Worm (Caenorhabditis elegans) whole organism, L2 larva: ENCODE results near the gene nspd-9.
A peak's percentile ranks its signal among the peaks of the same experiment; 100 is the strongest.
"Not testable (repeated sequence)": the region's sequence is repeated elsewhere in the genome, so short reads cannot be mapped to it uniquely, and the experiment has no call there.

Source experiments
- C34F6.9 ChIP-seq: fragments of 150-350 bp; optimal IDR thresholded peaks from 2 replicates; lab custom pipeline; 2014; ENCODE audit warnings: missing biosample characterization, missing genetic modification characterization
- Y55F3AM.14 ChIP-seq: fragments of 200-800 bp; sonication (Bioruptor generic); optimal IDR thresholded peaks from 2 replicates; lab custom pipeline; 2018; ENCODE audit warnings: mild to moderate bottlenecking, missing genetic modification characterization, missing compliant biosample characterization
- ZK546.5 ChIP-seq: sonication (generic microtip); optimal IDR thresholded peaks from 2 replicates; lab custom pipeline; 2017; ENCODE audit warnings: missing biosample characterization, missing genetic modification characterization
- alr-1 ChIP-seq: fragments of 150-350 bp; optimal IDR thresholded peaks from 2 replicates; lab custom pipeline; 2014; ENCODE audit warnings: missing biosample characterization, missing genetic modification characterization
- ama-1 ChIP-seq: fragments of 150-350 bp; optimal IDR thresholded peaks from 2 replicates; lab custom pipeline; 2018; ENCODE audit warnings: inconsistent platforms
- elt-1 ChIP-seq: fragments of 150-350 bp; optimal IDR thresholded peaks from 2 replicates; lab custom pipeline; 2014; ENCODE audit warnings: missing biosample characterization, missing genetic modification characterization
- elt-3 ChIP-seq: sonication (generic microtip); optimal IDR thresholded peaks from 2 replicates; lab custom pipeline; 2017; ENCODE audit warnings: missing biosample characterization, missing genetic modification characterization
- fos-1 ChIP-seq: fragments of 150-350 bp; optimal IDR thresholded peaks from 2 replicates; lab custom pipeline; 2014; ENCODE audit warnings: missing biosample characterization, missing genetic modification characterization
- gmeb-1 ChIP-seq: fragments of 150-350 bp; optimal IDR thresholded peaks from 2 replicates; lab custom pipeline; 2014; ENCODE audit warnings: missing biosample characterization, missing genetic modification characterization
- lin-13 ChIP-seq: fragments of 150-350 bp; optimal IDR thresholded peaks from 2 replicates; lab custom pipeline; 2014; ENCODE audit warnings: missing biosample characterization, missing genetic modification reagents, missing genetic modification characterization
- lsy-2 ChIP-seq, 2 experiments: fragments of 150-350 bp in 1 of 2; sonication (generic microtip) in 1 of 2; optimal IDR thresholded peaks; 2 replicates each; lab custom pipeline; 2014 to 2017; ENCODE audit warnings: missing biosample characterization in 2 of 2, missing genetic modification characterization in 2 of 2
- mab-5 ChIP-seq: fragments of 150-350 bp; optimal IDR thresholded peaks from 2 replicates; lab custom pipeline; 2014; ENCODE audit warnings: missing biosample characterization, missing genetic modification characterization
- mbf-1 ChIP-seq: sonication (generic microtip); optimal IDR thresholded peaks from 2 replicates; lab custom pipeline; 2017; ENCODE audit warnings: missing biosample characterization, missing genetic modification characterization
- mdl-1 ChIP-seq, 2 experiments: fragments of 150-350 bp in 1 of 2; sonication (generic microtip) in 1 of 2; optimal IDR thresholded peaks; 2 replicates each; lab custom pipeline; 2017; ENCODE audit warnings: missing biosample characterization in 2 of 2, missing genetic modification characterization in 2 of 2
- nhr-12 ChIP-seq: fragments of 150-350 bp; optimal IDR thresholded peaks from 2 replicates; lab custom pipeline; 2014; ENCODE audit warnings: missing biosample characterization, missing genetic modification characterization
- nhr-129 ChIP-seq: fragments of 150-350 bp; optimal IDR thresholded peaks from 2 replicates; lab custom pipeline; 2014; ENCODE audit warnings: missing biosample characterization, missing genetic modification characterization
- nhr-21 ChIP-seq: fragments of 150-350 bp; optimal IDR thresholded peaks from 2 replicates; lab custom pipeline; 2014; ENCODE audit warnings: missing biosample characterization, missing genetic modification characterization
- nhr-237 ChIP-seq: fragments of 150-350 bp; optimal IDR thresholded peaks from 2 replicates; lab custom pipeline; 2014; ENCODE audit warnings: missing biosample characterization, missing genetic modification characterization
- sem-4 ChIP-seq: fragments of 150-350 bp; optimal IDR thresholded peaks from 2 replicates; lab custom pipeline; 2014; ENCODE audit warnings: missing biosample characterization, missing genetic modification reagents, missing genetic modification characterization
- skn-1 ChIP-seq: sonication (generic microtip); optimal IDR thresholded peaks from 2 replicates; lab custom pipeline; 2017; ENCODE audit warnings: missing biosample characterization, missing genetic modification characterization
- sma-3 ChIP-seq: sonication (generic microtip); optimal IDR thresholded peaks from 2 replicates; lab custom pipeline; 2016; ENCODE audit warnings: missing genetic modification reagents, missing genetic modification characterization, missing compliant biosample characterization
- sma-9 ChIP-seq, 2 experiments: fragments of 150-350 bp in 1 of 2; sonication (generic microtip) in 1 of 2; optimal IDR thresholded peaks; 2 replicates each; lab custom pipeline; 2014 to 2016; ENCODE audit warnings: missing genetic modification characterization in 2 of 2, mild to moderate bottlenecking in 1 of 2, missing biosample characterization in 1 of 2, missing compliant biosample characterization in 1 of 2, missing genetic modification reagents in 1 of 2, moderate library complexity in 1 of 2
- unc-55 ChIP-seq: fragments of 150-350 bp; sonication (generic microtip); optimal IDR thresholded peaks from 3 replicates; lab custom pipeline; 2014; ENCODE audit warnings: missing biosample characterization, missing genetic modification reagents, missing genetic modification characterization
- ztf-4 ChIP-seq: fragments of 150-350 bp; optimal IDR thresholded peaks from 2 replicates; lab custom pipeline; 2014; ENCODE audit warnings: missing biosample characterization, missing genetic modification characterization

nspd-9 gene

ce11 chrIII:4796039-4796438, 34.1 kb downstream of the nspd-9 start (continued):
- TF ChIP-seq Y55F3AM.14 (GFP tag; lab: Kevin White, UChicago), result no peak
- TF ChIP-seq lin-13 (GFP tag; lab: Kevin White, UChicago), result peak; percentile 70
- TF ChIP-seq ztf-4, result no peak
- TF ChIP-seq elt-1 (tag; lab: Kevin White, UChicago), result no peak
- TF ChIP-seq mab-5 (tag; lab: Kevin White, UChicago), result no peak
- no peak for TF ChIP-seq ama-1 (lab: Kevin White, UChicago)
- TF ChIP-seq sma-9 (GFP tag; optimal IDR thresholded peaks at IDR 0.05; lab: Kevin White, UChicago), result peak; percentile 65
- TF ChIP-seq sma-9 (tag; optimal IDR thresholded peaks at IDR 0.05; lab: Kevin White, UChicago), result no peak
- TF ChIP-seq sma-3 (GFP tag; lab: Kevin White, UChicago), result peak; percentile 50

- TF ChIP-seq nhr-237 (tag; lab: Kevin White, UChicago) (no peak), lsy-2 (tag; optimal IDR thresholded peaks at IDR 0.05; lab: Kevin White, UChicago) (no peak), Y55F3AM.14 (GFP tag; lab: Kevin White, UChicago) (no peak), fos-1 (tag; lab: Kevin White, UChicago) (no peak), mab-5 (tag; lab: Kevin White, UChicago) (no peak), elt-3 (tag; lab: Kevin White, UChicago) (no peak)
Observed at ce11 chrIII:4792560-4793136, 37.5 kb downstream of the nspd-9 start, which contains the start of gene mip-1. mip-1 (plus strand) TSS chrIII:4793086.

ce11 chrIII:4785714-4786113, 44.4 kb downstream of the nspd-9 start, which contains the start of gene mel-28:
mel-28 (plus strand) TSS chrIII:4786080.
- TF ChIP-seq skn-1 (tag; lab: Kevin White, UChicago) (no peak), alr-1 (tag; lab: Kevin White, UChicago) (no peak), sem-4 (no peak), mbf-1 (tag; lab: Kevin White, UChicago) (no peak), gmeb-1 (tag; lab: Kevin White, UChicago) (peak; percentile 13), unc-55 (GFP tag; lab: Kevin White, UChicago) (peak; percentile 16), C34F6.9 (tag; lab: Kevin White, UChicago) (peak; percentile 65), mdl-1 (tag; optimal IDR thresholded peaks at IDR 0.05; lab: Kevin White, UChicago) (no peak), ZK546.5 (tag; lab: Kevin White, UChicago) (no peak), nhr-129 (tag; lab: Kevin White, UChicago) (no peak), nhr-12 (tag; lab: Kevin White, UChicago) (no peak)

- TF ChIP-seq elt-1, mbf-1, fos-1 (tag; lab: Kevin White, UChicago): not testable (repeated sequence)
Observed at ce11 chrIII:4785131-4785530, 45.0 kb downstream of the nspd-9 start, which contains the start of gene enu-3.2. enu-3.2 (minus strand) TSS chrIII:4785235.

ce11 chrIII:4781937-4782576, 48.0 kb downstream of the nspd-9 start, which contains the start of the genes gex-5 and C38D4.10:
gex-5 (minus strand) TSS chrIII:4781987.
C38D4.10 (plus strand) TSS chrIII:4782526.
- not testable (repeated sequence) for TF ChIP-seq C34F6.9 (tag; lab: Kevin White, UChicago); nhr-21; elt-3 (tag; lab: Kevin White, UChicago)
